Fruit fly (Drosophila melanogaster): Measurements from ENCODE around the gene mbf1.

mbf1 gene

DNA sequence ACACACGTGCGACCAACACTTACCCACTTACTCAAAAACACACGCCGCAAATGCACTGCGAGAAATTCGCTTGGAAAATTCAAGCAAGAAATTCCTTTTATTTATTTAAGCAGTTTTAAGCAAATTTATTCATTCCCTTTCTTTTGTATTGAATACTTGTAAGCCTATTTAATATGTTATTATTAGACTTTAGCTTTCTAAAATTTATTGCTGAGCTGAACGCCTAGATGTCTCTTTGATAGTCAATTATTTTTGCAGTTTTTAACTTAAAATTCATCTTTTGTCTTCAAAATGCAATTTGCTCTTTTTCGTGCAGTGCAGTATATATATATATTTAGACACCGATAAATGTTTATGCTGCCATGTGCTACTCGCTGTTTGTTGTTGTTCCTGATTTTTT lies 40.3 kb upstream of the mbf1 start (continued):
- peak; percentile 60 for TF ChIP-seq jing (GFP tag; optimal IDR thresholded peaks at IDR 0.05)
- TF ChIP-seq CG4854 (GFP tag; optimal IDR thresholded peaks at IDR 0.05): peak; percentile 58
- TF ChIP-seq CG6813 (GFP tag; optimal IDR thresholded peaks at IDR 0.05): peak; percentile 65
- TF ChIP-seq zfh2 (GFP tag; optimal IDR thresholded peaks at IDR 0.05): peak; percentile 47
- no peak for TF ChIP-seq vnd (GFP tag; IDR thresholded peaks at IDR 0.05; ENCODE audit: partially characterized antibody)
- TF ChIP-seq yki (optimal IDR thresholded peaks at IDR 0.05): no peak
- 0 out of 2 replicates have a peak, but pooled peaks have one; percentile 16 for TF ChIP-seq sob (GFP tag; IDR thresholded peaks at IDR 0.05)
- peak; percentile 19 for TF ChIP-seq fd64A (GFP tag; optimal IDR thresholded peaks at IDR 0.05)
- TF ChIP-seq CG5953 (GFP tag; IDR thresholded peaks at IDR 0.05): 0 out of 2 replicates have a peak, but pooled peaks have one; percentile 12
- TF ChIP-seq Dref (GFP tag; IDR thresholded peaks at IDR 0.05): no peak
- TF ChIP-seq exex (tag; optimal IDR thresholded peaks at IDR 0.05): peak; percentile 25
- TF ChIP-seq CG16863 (GFP tag; optimal IDR thresholded peaks at IDR 0.05): peak; percentile 51
- TF ChIP-seq br (optimal IDR thresholded peaks at IDR 0.05): no peak
- TF ChIP-seq sug (tag; optimal IDR thresholded peaks at IDR 0.05): peak; percentile 80
- TF ChIP-seq croc (GFP tag; conservative IDR thresholded peaks at IDR 0.05): peak; percentile 70
- no peak for TF ChIP-seq usp (GFP tag; optimal IDR thresholded peaks at IDR 0.05)
- peak; percentile 75 for TF ChIP-seq Hr3 (GFP tag; optimal IDR thresholded peaks at IDR 0.05)
- TF ChIP-seq sima (GFP tag; optimal IDR thresholded peaks at IDR 0.05): no peak
- TF ChIP-seq ATbp (GFP tag; optimal IDR thresholded peaks at IDR 0.05): peak; percentile 70
- peak; percentile 67 for TF ChIP-seq sd (tag; optimal IDR thresholded peaks at IDR 0.05)
- TF ChIP-seq CG16813 (GFP tag; IDR thresholded peaks at IDR 0.05; ENCODE audit: partially characterized antibody): no peak
- TF ChIP-seq Hey (tag; optimal IDR thresholded peaks at IDR 0.05): peak; percentile 33
- peak; percentile 65 for TF ChIP-seq CG12155 (GFP tag; optimal IDR thresholded peaks at IDR 0.05)
- peak; percentile 61 for TF ChIP-seq CG14441 (GFP tag; IDR thresholded peaks at IDR 0.05)
- TF ChIP-seq CG14710 (tag; optimal IDR thresholded peaks at IDR 0.05): peak; percentile 85
- no peak for TF ChIP-seq CG1603 (tag; optimal IDR thresholded peaks at IDR 0.05)
- TF ChIP-seq CG30403 (GFP tag; optimal IDR thresholded peaks at IDR 0.05): peak; percentile 91
- TF ChIP-seq gcm (GFP tag; optimal IDR thresholded peaks at IDR 0.05): peak; percentile 47
- TF ChIP-seq CG2875 (GFP tag; optimal IDR thresholded peaks at IDR 0.05): peak; percentile 60
- no peak for TF ChIP-seq p53 (GFP tag; optimal IDR thresholded peaks at IDR 0.05)
- TF ChIP-seq Ssrp (tag; optimal IDR thresholded peaks at IDR 0.05): peak; percentile 87
- no peak for TF ChIP-seq knrl (GFP tag; IDR thresholded peaks at IDR 0.05; ENCODE audit: partially characterized antibody)
- peak; percentile 70 for TF ChIP-seq scrt (GFP tag; optimal IDR thresholded peaks at IDR 0.05)
- TF ChIP-seq Gug (GFP tag; IDR thresholded peaks at IDR 0.05): peak; percentile 47; the same call in 2 of the 4 replicates
- peak; percentile 86 for TF ChIP-seq Blimp-1 (GFP tag; optimal IDR thresholded peaks at IDR 0.05)
- TF ChIP-seq klu (GFP tag; IDR thresholded peaks at IDR 0.05): peak; percentile 63; the same call in 1 of the 2 replicates
- TF ChIP-seq Rfx (GFP tag; IDR thresholded peaks at IDR 0.05): peak; percentile 76
- peak; percentile 49; the same call in 1 of the 2 replicates for TF ChIP-seq ap (GFP tag; IDR thresholded peaks at IDR 0.05)
- TF ChIP-seq pros (GFP tag; optimal IDR thresholded peaks at IDR 0.05): no peak
- no peak for TF ChIP-seq grn (GFP tag; optimal IDR thresholded peaks at IDR 0.05)
- peak; percentile 66; the same call in 1 of the 2 replicates for TF ChIP-seq CG32772 (GFP tag; IDR thresholded peaks at IDR 0.05)
- peak; percentile 71 for TF ChIP-seq pum (GFP tag; optimal IDR thresholded peaks at IDR 0.05)
- 0 out of 3 replicates have a peak, but pooled peaks have one; percentile 44 for TF ChIP-seq CG2889 (GFP tag; IDR thresholded peaks at IDR 0.05)
- peak; percentile 64 for TF ChIP-seq Atf-2 (GFP tag; optimal IDR thresholded peaks at IDR 0.05)
- TF ChIP-seq kay (GFP tag; optimal IDR thresholded peaks at IDR 0.05): peak; percentile 59
- TF ChIP-seq oc (tag; optimal IDR thresholded peaks at IDR 0.05): peak; percentile 58
- TF ChIP-seq CG17361 (GFP tag; IDR thresholded peaks at IDR 0.05): peak; percentile 91
- peak; percentile 63; the same call in 2 of the 3 replicates for TF ChIP-seq CG14050 (GFP tag; IDR thresholded peaks at IDR 0.05)
- peak; percentile 48 for TF ChIP-seq NK7.1 (GFP tag; optimal IDR thresholded peaks at IDR 0.05)
- no peak for TF ChIP-seq CG11398 (GFP tag; optimal IDR thresholded peaks at IDR 0.05)
- TF ChIP-seq chn (GFP tag; optimal IDR thresholded peaks at IDR 0.05): peak; percentile 58

Data from whole organism, embryonic.